Worm (Caenorhabditis elegans) whole organism, midembryonic: ENCODE results near the gene mdt-17.
"Not testable (repeated sequence)": the region's sequence is repeated elsewhere in the genome, so short reads cannot be mapped to it uniquely, and the experiment has no call there.

Source experiments
- T22C8.4 ChIP-seq: fragments of 200-800 bp; sonication (Bioruptor generic); IDR thresholded peaks from 2 replicates; pipeline ENCODE4 v1.3.6; 2022; ENCODE audit warnings: missing genetic modification characterization, missing compliant biosample characterization
- cog-1 ChIP-seq: sonication (generic microtip); optimal IDR thresholded peaks from 2 replicates; lab custom pipeline; 2016; ENCODE audit warnings: missing genetic modification characterization, missing compliant biosample characterization
- flt-1 ChIP-seq: fragments of 200-800 bp; sonication (Bioruptor generic); IDR thresholded peaks from 2 replicates; pipeline ENCODE4 v1.3.6; 2022; ENCODE audit warnings: missing genetic modification characterization, missing compliant biosample characterization
- klf-2 ChIP-seq: fragments of 200-800 bp; sonication (Bioruptor generic); conservative IDR thresholded peaks from 2 replicates; pipeline ENCODE4 v1.3.6; 2022; ENCODE audit warnings: missing genetic modification reagents, missing genetic modification characterization, missing compliant biosample characterization
- med-1 ChIP-seq: sonication (generic microtip); optimal IDR thresholded peaks from 2 replicates; lab custom pipeline; 2017; ENCODE audit warnings: missing genetic modification characterization, mild to moderate bottlenecking, missing compliant biosample characterization, antibody characterized with exemption, missing genetic modification reagents; ENCODE audit not compliant: insufficient read depth
- ref-1 ChIP-seq: fragments of 200-800 bp; sonication (Bioruptor generic); conservative IDR thresholded peaks from 2 replicates; pipeline ENCODE4 v1.3.6; 2022; ENCODE audit warnings: missing genetic modification reagents, missing genetic modification characterization, missing compliant biosample characterization
- tab-1 ChIP-seq: fragments of 200-800 bp; sonication (Bioruptor generic); IDR thresholded peaks from 2 replicates; pipeline ENCODE4 v1.3.6; 2022; ENCODE audit warnings: missing genetic modification characterization, missing compliant biosample characterization
- ztf-23 ChIP-seq: fragments of 200-800 bp; sonication (Bioruptor generic); IDR thresholded peaks from 2 replicates; pipeline ENCODE4 v1.3.6; 2022; ENCODE audit warnings: missing genetic modification reagents, missing genetic modification characterization, missing compliant biosample characterization
- ztf-29 ChIP-seq: fragments of 200-800 bp; sonication (Bioruptor generic); IDR thresholded peaks from 2 replicates; pipeline ENCODE4 v1.3.6; 2022; ENCODE audit warnings: missing genetic modification reagents, missing genetic modification characterization, missing compliant biosample characterization

The mdt-17 gene

ce11 chrV:20266992-20267391 is at the start of gene mdt-17:
Gene mdt-17 (minus strand): TSS chrV:20267247.
- TF ChIP-seq ztf-29 (GFP tag; lab: Robert Waterston, UW) (no peak), klf-2 (GFP tag; lab: Robert Waterston, UW) (no peak), T22C8.4 (GFP tag; lab: Robert Waterston, UW) (no peak), med-1 (GFP tag; lab: Kevin White, UChicago) (no peak)

DNA sequence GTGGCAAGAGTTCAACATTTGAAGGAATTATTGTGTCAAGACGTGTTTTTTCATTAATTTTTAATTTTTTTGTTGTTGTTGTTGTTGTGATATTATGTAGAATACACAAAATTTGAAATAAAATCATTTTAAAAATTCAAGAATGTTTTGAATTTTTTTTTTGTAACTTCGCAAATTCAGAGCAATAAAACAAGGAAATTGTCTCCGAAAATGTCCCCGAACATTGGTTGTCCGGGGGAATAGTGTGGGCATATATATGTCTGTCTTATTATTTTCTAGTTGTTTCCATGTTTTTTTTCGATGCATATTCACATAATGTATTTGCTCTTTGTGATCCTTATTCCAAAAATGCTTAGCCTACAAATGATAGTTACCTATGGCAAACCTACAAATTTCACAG is 44.5 kb upstream of the mdt-17 start, which contains the start of gene clec-262:
clec-262 (plus strand) TSS at position 301 of the 400 bp plus-strand sequence.
- TF ChIP-seq klf-2 (GFP tag; lab: Robert Waterston, UW) (no peak), ztf-29 (GFP tag; lab: Robert Waterston, UW) (no peak), ref-1 (GFP tag; lab: Robert Waterston, UW) (no peak), med-1 (GFP tag; lab: Kevin White, UChicago) (no peak), tab-1 (GFP tag; lab: Robert Waterston, UW) (no peak), T22C8.4 (GFP tag; lab: Robert Waterston, UW) (no peak), cog-1 (tag; lab: Kevin White, UChicago) (no peak), ztf-23 (GFP tag; lab: Robert Waterston, UW) (no peak), flt-1 (no peak)

DNA sequence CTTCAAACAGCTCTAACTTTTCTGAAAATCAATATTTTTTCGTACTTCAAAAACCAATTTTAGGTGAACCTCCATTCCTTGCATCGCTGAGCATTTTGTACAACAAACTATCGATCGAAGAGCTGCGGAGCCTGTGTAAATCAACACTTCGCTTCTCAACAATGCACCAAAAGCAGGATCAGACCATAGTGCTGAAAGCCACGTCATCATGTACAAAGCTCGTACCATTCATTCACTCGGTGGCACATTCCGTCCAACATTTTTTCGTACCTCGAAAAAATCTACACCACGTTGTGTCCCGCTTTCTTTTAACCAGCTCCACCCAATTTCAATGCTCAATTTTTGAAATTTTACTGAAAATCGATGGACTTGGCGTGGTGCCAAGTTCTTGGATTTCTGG is 43.5 kb upstream of the mdt-17 start, which contains the start of gene ZC15.10:
ZC15.10 (plus strand) TSS at position 162 of the 400 bp plus-strand sequence.
- no peak for TF ChIP-seq flt-1
- TF ChIP-seq T22C8.4 (GFP tag; lab: Robert Waterston, UW) = no peak
- TF ChIP-seq ztf-23 (GFP tag; lab: Robert Waterston, UW) = no peak
- TF ChIP-seq tab-1 (GFP tag; lab: Robert Waterston, UW) = no peak
- TF ChIP-seq med-1 (GFP tag; lab: Kevin White, UChicago) = no peak

DNA sequence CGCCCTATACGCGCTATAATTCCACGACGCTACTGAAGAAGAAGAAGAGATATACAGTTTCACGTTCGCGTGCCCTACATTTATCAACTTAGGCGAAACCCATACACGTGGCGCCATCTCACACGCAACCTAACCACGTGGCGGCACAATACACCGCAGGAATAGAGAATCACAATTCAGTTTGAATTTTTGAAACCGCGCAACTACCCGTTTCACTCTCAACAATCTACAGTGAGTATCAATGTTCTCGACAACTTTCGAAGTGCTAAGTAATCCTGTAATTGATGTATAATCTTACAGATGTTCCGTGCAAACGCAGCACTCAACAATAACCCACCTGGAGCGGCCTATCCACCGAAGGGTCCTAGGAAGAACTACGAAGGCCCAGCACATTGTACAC is 38.8 kb upstream of the mdt-17 start, which contains the start of gene ZC15.1:
ZC15.1 (plus strand) TSS at position 301 of the 400 bp plus-strand sequence.
- TF ChIP-seq flt-1 (no peak), T22C8.4 (GFP tag; lab: Robert Waterston, UW) (no peak), ref-1 (GFP tag; lab: Robert Waterston, UW) (no peak), tab-1 (GFP tag; lab: Robert Waterston, UW) (no peak), ztf-23 (GFP tag; lab: Robert Waterston, UW) (no peak)

DNA sequence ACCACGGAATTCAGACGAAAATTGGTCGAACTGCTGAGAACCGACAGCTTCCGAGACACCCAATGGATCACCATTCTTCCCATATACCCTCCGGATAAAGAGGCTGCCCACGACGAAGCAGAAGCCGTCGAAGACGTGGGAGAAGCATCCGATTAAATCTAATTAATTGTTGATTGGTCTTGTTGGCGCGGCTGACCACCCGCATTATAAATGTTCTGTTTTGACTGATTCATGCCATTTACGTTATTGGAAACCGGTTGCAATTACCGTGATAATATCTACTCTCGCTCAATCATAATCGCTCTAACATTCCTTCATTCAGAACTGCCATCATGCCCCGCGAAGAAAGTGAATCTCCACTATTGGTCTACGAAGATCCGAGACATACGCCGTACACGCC is 36.2 kb upstream of the mdt-17 start, which contains the start of gene ZC15.3:
ZC15.3 (plus strand) TSS at position 301 of the 400 bp plus-strand sequence.
- not testable (repeated sequence) for TF ChIP-seq flt-1; klf-2 (GFP tag; lab: Robert Waterston, UW); cog-1 (tag; lab: Kevin White, UChicago)

ce11 chrV:20297650-20298049 is 30.6 kb upstream of the mdt-17 start, which contains the start of gene ZC15.5:
Gene ZC15.5 (plus strand): TSS chrV:20297950.
- TF ChIP-seq tab-1 (GFP tag; lab: Robert Waterston, UW) = no peak

ce11 chrV:20294388-20294787 is 27.3 kb upstream of the mdt-17 start, which contains the start of gene clec-261:
Gene clec-261 (minus strand): TSS chrV:20294488.
- TF ChIP-seq klf-2 (GFP tag; lab: Robert Waterston, UW) = no peak
- TF ChIP-seq tab-1 (GFP tag; lab: Robert Waterston, UW) = no peak
- TF ChIP-seq flt-1 = no peak
- no peak for TF ChIP-seq ztf-29 (GFP tag; lab: Robert Waterston, UW)
- no peak for TF ChIP-seq T22C8.4 (GFP tag; lab: Robert Waterston, UW)
- no peak for TF ChIP-seq cog-1 (tag; lab: Kevin White, UChicago)
- TF ChIP-seq ztf-23 (GFP tag; lab: Robert Waterston, UW) = no peak
- no peak for TF ChIP-seq med-1 (GFP tag; lab: Kevin White, UChicago)
- no peak for TF ChIP-seq ref-1 (GFP tag; lab: Robert Waterston, UW)

ce11 chrV:20289317-20289716 is 22.3 kb upstream of the mdt-17 start, which contains the start of gene mlt-4:
Gene mlt-4 (minus strand): TSS chrV:20289417.
- no peak for TF ChIP-seq T22C8.4 (GFP tag; lab: Robert Waterston, UW)

DNA sequence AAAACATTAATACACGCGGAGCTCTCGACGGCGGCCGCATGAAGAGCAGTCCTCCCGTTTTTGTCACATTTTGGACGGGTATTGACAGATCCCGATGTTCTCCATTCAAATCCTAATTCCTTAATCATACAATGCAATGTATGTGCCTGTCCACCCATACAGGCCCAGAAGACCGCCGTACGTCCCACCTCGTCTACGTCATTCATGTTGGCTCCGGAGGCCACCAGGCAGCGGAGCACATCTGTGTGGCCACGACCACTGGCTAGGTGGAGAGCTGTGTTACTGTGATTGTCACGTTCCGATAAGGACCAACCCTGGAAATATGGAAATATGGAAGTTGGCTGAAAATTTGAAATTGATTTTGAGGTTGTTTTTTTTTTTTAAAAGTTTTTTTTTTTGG is 15.8 kb upstream of the mdt-17 start:
- no peak for TF ChIP-seq T22C8.4 (GFP tag; lab: Robert Waterston, UW)
- no peak for TF ChIP-seq klf-2 (GFP tag; lab: Robert Waterston, UW)
- TF ChIP-seq flt-1 = no peak
- TF ChIP-seq cog-1 (tag; lab: Kevin White, UChicago) = no peak
- TF ChIP-seq ref-1 (GFP tag; lab: Robert Waterston, UW) = no peak
- TF ChIP-seq med-1 (GFP tag; lab: Kevin White, UChicago) = no peak

ce11 chrV:20279811-20280317 is 12.8 kb upstream of the mdt-17 start, which contains the start of gene pqn-94:
Gene pqn-94 (minus strand): TSS chrV:20279861.
- TF ChIP-seq tab-1 (GFP tag; lab: Robert Waterston, UW) (no peak), ztf-29 (GFP tag; lab: Robert Waterston, UW) (no peak)

ce11 chrV:20279309-20279708 is 12.3 kb upstream of the mdt-17 start:
- no peak for TF ChIP-seq klf-2 (GFP tag; lab: Robert Waterston, UW)
- TF ChIP-seq tab-1 (GFP tag; lab: Robert Waterston, UW) = no peak
- TF ChIP-seq T22C8.4 (GFP tag; lab: Robert Waterston, UW) = no peak
- TF ChIP-seq med-1 (GFP tag; lab: Kevin White, UChicago) = no peak
- no peak for TF ChIP-seq ztf-29 (GFP tag; lab: Robert Waterston, UW)
- TF ChIP-seq flt-1 = no peak
- no peak for TF ChIP-seq ztf-23 (GFP tag; lab: Robert Waterston, UW)
